Fruit fly (Drosophila melanogaster) whole organism, adult: ENCODE results near the gene Duba.

ENCODE experiments used
- CG1620 ChIP-seq: fragments of 200-800 bp; sonication (Bioruptor generic); optimal IDR thresholded peaks from 2 replicates; lab custom pipeline; 2016; ENCODE audit warnings: missing biosample characterization, missing genetic modification characterization
- CG5204 ChIP-seq: fragments of 200-800 bp; sonication (Bioruptor generic); optimal IDR thresholded peaks from 2 replicates; lab custom pipeline; 2016; ENCODE audit warnings: missing biosample characterization, missing genetic modification characterization
- Clk ChIP-seq: fragments of 200-800 bp; sonication (Bioruptor generic); optimal IDR thresholded peaks from 2 replicates; lab custom pipeline; 2017; ENCODE audit warnings: missing biosample characterization, missing genetic modification characterization
- pad ChIP-seq: fragments of 200-800 bp; sonication (Bioruptor generic); optimal IDR thresholded peaks from 3 replicates; lab custom pipeline; 2017; ENCODE audit warnings: missing biosample characterization, missing genetic modification characterization, mild to moderate bottlenecking, moderate library complexity, missing genetic modification reagents
- toe ChIP-seq: fragments of 200-800 bp; sonication (Bioruptor generic); optimal IDR thresholded peaks from 2 replicates; lab custom pipeline; 2016; ENCODE audit warnings: missing biosample characterization, missing genetic modification characterization

DNA sequence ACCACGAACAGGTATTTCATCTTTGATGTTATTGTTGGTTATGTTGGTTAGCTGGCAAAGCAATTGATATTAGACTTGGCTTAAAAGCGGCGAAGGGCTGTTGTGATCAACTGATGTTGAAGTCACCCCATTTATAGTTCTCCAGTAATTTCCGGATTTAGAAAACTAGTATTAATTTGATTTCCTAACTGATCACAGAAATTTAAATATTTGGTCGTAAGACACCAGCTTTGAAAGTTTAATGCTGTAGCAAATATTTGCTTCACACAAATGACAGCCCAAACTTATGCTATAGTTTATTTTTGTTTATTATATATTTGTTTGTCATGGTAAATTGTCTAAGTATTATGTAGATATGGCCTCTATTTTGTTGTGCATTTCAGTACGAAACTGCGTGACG is 27.2 kb downstream of the Duba start, which contains the start of gene CG33269:
- TF ChIP-seq CG5204 (GFP tag; lab: Kevin White, UChicago) (no peak), CG1620 (GFP tag; lab: Kevin White, UChicago) (no peak), pad (no peak), Clk (no peak), toe (GFP tag; lab: Kevin White, UChicago) (no peak)
